Worm (Caenorhabditis elegans) whole organism, L1 larva: Measurements from ENCODE around the gene pct-1.

Source experiments
- C04F5.9 ChIP-seq: sonication (generic microtip); optimal IDR thresholded peaks from 2 replicates; lab custom pipeline; 2016; ENCODE audit warnings: missing genetic modification characterization, missing compliant biosample characterization
- aha-1 ChIP-seq: fragments of 150-350 bp; optimal IDR thresholded peaks from 2 replicates; lab custom pipeline; 2014; ENCODE audit warnings: missing biosample characterization, missing genetic modification characterization
- aly-2 ChIP-seq: fragments of 150-350 bp; optimal IDR thresholded peaks from 2 replicates; lab custom pipeline; 2014; ENCODE audit warnings: missing biosample characterization, missing genetic modification characterization
- ama-1 ChIP-seq: fragments of 150-350 bp; optimal IDR thresholded peaks from 2 replicates; lab custom pipeline; 2014
- ceh-63 ChIP-seq: fragments of 200-800 bp; sonication (Bioruptor generic); optimal IDR thresholded peaks from 2 replicates; lab custom pipeline; 2018; ENCODE audit warnings: mild to moderate bottlenecking, missing genetic modification characterization, missing compliant biosample characterization
- ceh-82 ChIP-seq, 3 experiments: fragments of 150-350 bp in 1 of 3; sonication (generic microtip) in 2 of 3; optimal IDR thresholded peaks; 2 replicates each; lab custom pipeline; 2014 to 2017; ENCODE audit warnings: missing biosample characterization in 3 of 3, missing genetic modification characterization in 3 of 3
- ceh-90 ChIP-seq: sonication (generic microtip); optimal IDR thresholded peaks from 2 replicates; lab custom pipeline; 2016; ENCODE audit warnings: missing genetic modification characterization, missing compliant biosample characterization
- dpl-1 ChIP-seq, 3 experiments: fragments of 150-350 bp in 2 of 3; sonication (generic microtip) in 1 of 3; optimal IDR thresholded peaks; 2 replicates each; lab custom pipeline; 2014 to 2017; ENCODE audit warnings: missing biosample characterization in 3 of 3, missing genetic modification characterization in 3 of 3, missing genetic modification reagents in 3 of 3
- dsc-1 ChIP-seq: sonication (generic microtip); optimal IDR thresholded peaks from 2 replicates; lab custom pipeline; 2016; ENCODE audit warnings: mild to moderate bottlenecking, missing genetic modification characterization, missing compliant biosample characterization
- efl-1 ChIP-seq, 4 experiments: fragments of 150-350 bp; optimal IDR thresholded peaks in 3 of 4; peaks in 1 of 4; 1 replicate in 1 of 4; 2 replicates in 3 of 4; lab custom pipeline; 2014; ENCODE audit warnings: missing biosample characterization in 2 of 4, missing genetic modification characterization in 2 of 4, missing genetic modification reagents in 2 of 4
- elt-2 ChIP-seq: sonication (generic microtip); optimal IDR thresholded peaks from 2 replicates; lab custom pipeline; 2016; ENCODE audit warnings: missing genetic modification characterization, mild to moderate bottlenecking, inconsistent platforms, missing compliant biosample characterization, missing genetic modification reagents
- ets-5 ChIP-seq: fragments of 200-800 bp; sonication (Bioruptor generic); IDR thresholded peaks from 2 replicates; pipeline ENCODE4 v1.3.6; 2022; ENCODE audit warnings: missing genetic modification characterization, missing compliant biosample characterization
- fkh-8 ChIP-seq: sonication (generic microtip); optimal IDR thresholded peaks from 2 replicates; lab custom pipeline; 2016; ENCODE audit warnings: mild to moderate bottlenecking, missing genetic modification characterization, missing compliant biosample characterization
- hlh-4 ChIP-seq: sonication (generic microtip); optimal IDR thresholded peaks from 2 replicates; lab custom pipeline; 2016; ENCODE audit warnings: mild to moderate bottlenecking, missing genetic modification characterization, missing compliant biosample characterization
- hpl-2 ChIP-seq: fragments of 150-350 bp; optimal IDR thresholded peaks from 2 replicates; lab custom pipeline; 2014; ENCODE audit warnings: missing biosample characterization, missing genetic modification reagents, missing genetic modification characterization
- irx-1 ChIP-seq: sonication (generic microtip); optimal IDR thresholded peaks from 2 replicates; lab custom pipeline; 2016; ENCODE audit warnings: missing genetic modification characterization, missing compliant biosample characterization
- isw-1 ChIP-seq: fragments of 200-800 bp; sonication (Bioruptor generic); IDR thresholded peaks from 2 replicates; pipeline ENCODE4 v1.3.6; 2022; ENCODE audit warnings: missing genetic modification characterization, missing compliant biosample characterization
- jun-1 ChIP-seq: fragments of 150-350 bp; optimal IDR thresholded peaks from 2 replicates; lab custom pipeline; 2014; ENCODE audit warnings: missing biosample characterization, missing genetic modification reagents, missing genetic modification characterization
- lin-35 ChIP-seq, 2 experiments: fragments of 150-350 bp; optimal IDR thresholded peaks; 2 replicates each; lab custom pipeline; 2014; ENCODE audit warnings: missing biosample characterization in 2 of 2, missing genetic modification characterization in 2 of 2, missing genetic modification reagents in 2 of 2
- lir-3 ChIP-seq: sonication (generic microtip); optimal IDR thresholded peaks from 2 replicates; lab custom pipeline; 2016; ENCODE audit warnings: mild to moderate bottlenecking, missing genetic modification characterization, moderate library complexity, missing compliant biosample characterization; ENCODE audit not compliant: poor library complexity
- lsy-2 ChIP-seq, 2 experiments: fragments of 150-350 bp; optimal IDR thresholded peaks; 2 replicates each; lab custom pipeline; 2014; ENCODE audit warnings: missing biosample characterization in 2 of 2, missing genetic modification characterization in 2 of 2
- mdl-1 ChIP-seq, 2 experiments: fragments of 150-350 bp; optimal IDR thresholded peaks; 2 replicates each; lab custom pipeline; 2014 to 2017; ENCODE audit warnings: missing biosample characterization in 2 of 2, missing genetic modification characterization in 2 of 2, inconsistent platforms in 1 of 2
- mef-2 ChIP-seq: fragments of 150-350 bp; optimal IDR thresholded peaks from 2 replicates; lab custom pipeline; 2014; ENCODE audit warnings: missing biosample characterization, missing genetic modification characterization
- mep-1 ChIP-seq: fragments of 150-350 bp; optimal IDR thresholded peaks from 2 replicates; lab custom pipeline; 2014; ENCODE audit warnings: missing biosample characterization, missing genetic modification characterization
- nhr-11 ChIP-seq: fragments of 150-350 bp; optimal IDR thresholded peaks from 2 replicates; lab custom pipeline; 2014; ENCODE audit warnings: missing biosample characterization, missing genetic modification characterization
- nhr-12 ChIP-seq: sonication (generic microtip); optimal IDR thresholded peaks from 2 replicates; lab custom pipeline; 2017; ENCODE audit warnings: missing biosample characterization, missing genetic modification characterization
- nhr-19 ChIP-seq: fragments of 200-800 bp; sonication (Bioruptor generic); conservative IDR thresholded peaks from 2 replicates; pipeline ENCODE4 v1.3.6; 2022; ENCODE audit warnings: missing genetic modification characterization, missing compliant biosample characterization
- nhr-20 ChIP-seq: sonication (generic microtip); optimal IDR thresholded peaks from 2 replicates; lab custom pipeline; 2016; ENCODE audit warnings: mild to moderate bottlenecking, missing genetic modification characterization, missing compliant biosample characterization
- nhr-71 ChIP-seq: sonication (generic microtip); optimal IDR thresholded peaks from 2 replicates; lab custom pipeline; 2016; ENCODE audit warnings: mild to moderate bottlenecking, missing genetic modification characterization, moderate library complexity, missing compliant biosample characterization
- nhr-76 ChIP-seq: sonication (generic microtip); optimal IDR thresholded peaks from 2 replicates; lab custom pipeline; 2017; ENCODE audit warnings: missing biosample characterization, missing genetic modification characterization
- nhr-85 ChIP-seq: sonication (generic microtip); peaks from one replicate; lab custom pipeline; 2016; ENCODE audit warnings: missing genetic modification characterization, inconsistent platforms, missing compliant biosample characterization
- pax-3 ChIP-seq: fragments of 200-800 bp; sonication (Bioruptor generic); optimal IDR thresholded peaks from 2 replicates; lab custom pipeline; 2018; ENCODE audit warnings: mild to moderate bottlenecking, missing genetic modification characterization, moderate library complexity, missing compliant biosample characterization
- pqm-1 ChIP-seq: sonication (generic microtip); optimal IDR thresholded peaks from 3 replicates; lab custom pipeline; 2017; ENCODE audit warnings: missing biosample characterization, missing genetic modification characterization
- skn-1 ChIP-seq: fragments of 150-350 bp; optimal IDR thresholded peaks from 2 replicates; lab custom pipeline; 2014; ENCODE audit warnings: missing biosample characterization, missing genetic modification characterization
- snu-23 ChIP-seq: sonication (generic microtip); optimal IDR thresholded peaks from 2 replicates; lab custom pipeline; 2016; ENCODE audit warnings: missing genetic modification characterization, missing compliant biosample characterization
- sup-37 ChIP-seq: fragments of 200-800 bp; sonication (Bioruptor generic); optimal IDR thresholded peaks from 2 replicates; lab custom pipeline; 2018; ENCODE audit warnings: mild to moderate bottlenecking, missing genetic modification characterization, missing compliant biosample characterization
- swsn-7 ChIP-seq: sonication (generic microtip); optimal IDR thresholded peaks from 2 replicates; lab custom pipeline; 2016; ENCODE audit warnings: missing genetic modification characterization, missing compliant biosample characterization
- tbx-2 ChIP-seq: sonication (generic microtip); optimal IDR thresholded peaks from 2 replicates; lab custom pipeline; 2016; ENCODE audit warnings: missing genetic modification characterization, missing compliant biosample characterization
- tlp-1 ChIP-seq: fragments of 150-350 bp; optimal IDR thresholded peaks from 2 replicates; lab custom pipeline; 2014; ENCODE audit warnings: missing biosample characterization, missing genetic modification characterization
- unc-62 ChIP-seq: fragments of 150-350 bp; optimal IDR thresholded peaks from 2 replicates; lab custom pipeline; 2014; ENCODE audit warnings: missing biosample characterization, missing genetic modification reagents, missing genetic modification characterization
- xbp-1 ChIP-seq: sonication (generic microtip); optimal IDR thresholded peaks from 2 replicates; lab custom pipeline; 2016; ENCODE audit warnings: missing genetic modification characterization, missing compliant biosample characterization
- zag-1 ChIP-seq: fragments of 150-350 bp; optimal IDR thresholded peaks from 2 replicates; lab custom pipeline; 2014; ENCODE audit warnings: missing biosample characterization, missing genetic modification characterization
- zip-4 ChIP-seq: fragments of 200-800 bp; sonication (Bioruptor generic); optimal IDR thresholded peaks from 2 replicates; lab custom pipeline; 2018; ENCODE audit warnings: mild to moderate bottlenecking, missing genetic modification characterization, moderate library complexity, missing compliant biosample characterization

The pct-1 gene

DNA sequence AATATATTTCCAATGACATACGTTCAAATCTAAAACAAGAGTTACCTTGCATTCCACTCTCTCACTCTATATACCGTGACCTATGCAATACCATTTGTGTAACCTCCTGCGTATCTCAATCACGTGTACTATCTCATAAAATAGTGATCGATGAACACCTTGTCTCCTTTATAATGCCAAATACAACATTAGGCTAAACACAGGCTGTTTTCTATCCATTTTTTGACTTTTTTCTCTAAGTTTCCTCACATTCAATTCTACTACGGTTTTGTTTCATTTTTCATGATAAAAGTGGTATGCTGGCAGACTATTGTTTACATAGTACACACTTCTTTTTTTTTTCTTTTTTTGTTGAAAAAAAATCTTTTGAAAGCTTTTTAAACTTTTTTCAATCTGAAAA lies 30.0 kb upstream of the pct-1 start (continued):
- peak in 1 of 3 experiments; percentile 29 for TF ChIP-seq dpl-1 (GFP tag; optimal IDR thresholded peaks at IDR 0.05; lab: Kevin White, UChicago)
- TF ChIP-seq tbx-2 (tag; lab: Kevin White, UChicago), result no peak
- peak in 1 of 2 experiments; percentile 33 for TF ChIP-seq efl-1 (optimal IDR thresholded peaks at IDR 0.05; lab: Kevin White, UChicago)
- no peak for TF ChIP-seq efl-1 (GFP tag; optimal IDR thresholded peaks at IDR 0.05 in 1 of 2; lab: Kevin White, UChicago)
- TF ChIP-seq mep-1 (tag; lab: Kevin White, UChicago), result peak; percentile 34
- TF ChIP-seq nhr-76 (tag; lab: Kevin White, UChicago), result no peak
- TF ChIP-seq aly-2 (tag; lab: Kevin White, UChicago), result no peak
- TF ChIP-seq ama-1, result no peak
- TF ChIP-seq ceh-82 (tag; optimal IDR thresholded peaks at IDR 0.05; lab: Kevin White, UChicago), result no peak
- peak in 1 of 2 experiments; percentile 74 for TF ChIP-seq lin-35 (GFP tag; optimal IDR thresholded peaks at IDR 0.05; lab: Kevin White, UChicago)
- TF ChIP-seq swsn-7 (tag; lab: Kevin White, UChicago), result peak; percentile 11
- no peak for TF ChIP-seq hpl-2 (GFP tag; lab: Kevin White, UChicago)
- no peak for TF ChIP-seq ceh-90
- TF ChIP-seq lir-3, result peak; percentile 17
- no peak for TF ChIP-seq tlp-1 (tag; lab: Kevin White, UChicago)
- no peak for TF ChIP-seq zag-1 (tag; lab: Kevin White, UChicago)
- no peak for TF ChIP-seq aha-1 (tag; lab: Kevin White, UChicago)
- no peak for TF ChIP-seq xbp-1 (tag; lab: Kevin White, UChicago)
- no peak for TF ChIP-seq pqm-1
- peak; percentile 17; the same call in 1 of the 2 replicates for TF ChIP-seq nhr-19
- TF ChIP-seq mdl-1 (tag; optimal IDR thresholded peaks at IDR 0.05; lab: Kevin White, UChicago), result peak in 1 of 2 experiments; percentile 71
- peak; percentile 11 for TF ChIP-seq irx-1 (tag; lab: Kevin White, UChicago)
- no peak for TF ChIP-seq fkh-8 (tag; lab: Kevin White, UChicago)
- no peak for TF ChIP-seq ets-5 (GFP tag; lab: Robert Waterston, UW)
- TF ChIP-seq nhr-11 (tag; lab: Kevin White, UChicago), result no peak
- TF ChIP-seq hlh-4 (tag; lab: Kevin White, UChicago), result no peak
- TF ChIP-seq dsc-1 (tag; lab: Kevin White, UChicago), result no peak
- no peak for TF ChIP-seq mef-2 (tag; lab: Kevin White, UChicago)
- TF ChIP-seq nhr-12 (tag; lab: Kevin White, UChicago), result no peak
- peak; percentile 40 for TF ChIP-seq skn-1
- peak; percentile 76 for TF ChIP-seq snu-23 (GFP tag; lab: Kevin White, UChicago)
- TF ChIP-seq nhr-85 (tag; lab: Kevin White, UChicago), result peak; percentile 94
- TF ChIP-seq unc-62 (GFP tag; lab: Kevin White, UChicago), result no peak

DNA sequence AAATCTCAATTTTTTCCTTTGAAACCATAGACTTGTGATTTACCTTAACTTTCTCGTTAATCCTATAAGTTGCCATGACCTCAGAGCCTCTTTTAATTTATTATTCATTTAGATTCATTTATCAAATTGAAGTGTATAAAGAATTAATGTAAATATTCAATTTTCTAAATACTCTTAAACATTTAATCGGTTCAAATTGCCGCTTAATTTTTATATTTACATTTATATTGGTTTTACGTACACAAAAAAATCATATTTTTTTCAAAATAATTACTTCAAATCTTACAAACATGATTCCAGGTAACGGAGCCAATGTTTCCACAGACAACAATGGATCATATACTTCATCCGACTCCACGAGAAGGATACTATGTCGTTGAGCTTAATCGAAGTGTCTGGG lies 27.8 kb upstream of the pct-1 start, which contains the start of gene pmk-1:
pmk-1 (plus strand) TSS at position 301 of the 400 bp plus-strand sequence.
- TF ChIP-seq sup-37 (GFP tag; lab: Kevin White, UChicago) (no peak), C04F5.9 (tag; lab: Kevin White, UChicago) (no peak), ama-1 (no peak)

DNA sequence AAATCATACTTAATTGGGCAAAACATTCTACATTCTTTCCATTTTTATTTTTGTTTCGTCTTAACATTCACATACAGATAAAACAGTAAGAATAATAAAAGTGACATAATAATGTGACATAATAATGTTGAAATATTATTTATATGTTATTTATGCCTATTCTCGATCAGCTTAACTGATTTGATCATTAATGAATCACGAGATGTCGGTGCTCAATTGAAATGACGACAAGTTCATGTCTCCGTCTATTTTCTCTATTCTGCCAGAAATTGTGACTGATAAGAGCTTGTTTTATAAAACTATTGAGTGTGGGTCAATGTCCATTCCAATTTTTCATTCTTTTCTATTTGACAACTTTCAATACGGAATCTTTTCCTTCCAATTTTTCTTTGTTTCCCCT lies 24.6 kb upstream of the pct-1 start:
- no peak for TF ChIP-seq hpl-2 (GFP tag; lab: Kevin White, UChicago)
- peak in 1 of 2 experiments; percentile 35 for TF ChIP-seq lin-35 (GFP tag; optimal IDR thresholded peaks at IDR 0.05; lab: Kevin White, UChicago)
- TF ChIP-seq efl-1 (optimal IDR thresholded peaks at IDR 0.05; lab: Kevin White, UChicago), result no peak
- TF ChIP-seq efl-1 (GFP tag; optimal IDR thresholded peaks at IDR 0.05 in 1 of 2; lab: Kevin White, UChicago), result no peak
- peak in 1 of 2 experiments; percentile 3 for TF ChIP-seq lsy-2 (tag; optimal IDR thresholded peaks at IDR 0.05; lab: Kevin White, UChicago)
- peak; percentile 24 for TF ChIP-seq nhr-20 (tag; lab: Kevin White, UChicago)
- TF ChIP-seq nhr-11 (tag; lab: Kevin White, UChicago), result no peak
- peak; percentile 18 for TF ChIP-seq dsc-1 (tag; lab: Kevin White, UChicago)
- TF ChIP-seq ceh-63 (GFP tag; lab: Kevin White, UChicago), result no peak
- no peak for TF ChIP-seq pax-3 (tag; lab: Kevin White, UChicago)
- TF ChIP-seq swsn-7 (tag; lab: Kevin White, UChicago), result no peak
- TF ChIP-seq nhr-71, result peak; percentile 32
- no peak for TF ChIP-seq ceh-82 (tag; optimal IDR thresholded peaks at IDR 0.05; lab: Kevin White, UChicago)
- TF ChIP-seq jun-1 (tag; lab: Kevin White, UChicago), result peak; percentile 24
- TF ChIP-seq isw-1 (GFP tag; lab: Robert Waterston, UW), result no peak
- peak; percentile 10; the same call in 1 of the 2 replicates for TF ChIP-seq nhr-19
- no peak for TF ChIP-seq zip-4 (GFP tag; lab: Kevin White, UChicago)
- peak; percentile 83 for TF ChIP-seq elt-2 (tag; lab: Kevin White, UChicago)
